Fruit fly (Drosophila melanogaster) ovary, adult (tissue): ENCODE results near the gene CG43219.
A peak's percentile ranks its signal among the peaks of the same experiment; 100 is the strongest.

Source experiments
- CG17801 ChIP-seq: fragments of 200-800 bp; optimal IDR thresholded peaks from 2 replicates; lab custom pipeline; 2019; ENCODE audit warnings: missing biosample characterization, mild to moderate bottlenecking, missing genetic modification characterization, moderate library complexity; ENCODE audit not compliant: partially characterized antibody

Gene CG43219

DNA sequence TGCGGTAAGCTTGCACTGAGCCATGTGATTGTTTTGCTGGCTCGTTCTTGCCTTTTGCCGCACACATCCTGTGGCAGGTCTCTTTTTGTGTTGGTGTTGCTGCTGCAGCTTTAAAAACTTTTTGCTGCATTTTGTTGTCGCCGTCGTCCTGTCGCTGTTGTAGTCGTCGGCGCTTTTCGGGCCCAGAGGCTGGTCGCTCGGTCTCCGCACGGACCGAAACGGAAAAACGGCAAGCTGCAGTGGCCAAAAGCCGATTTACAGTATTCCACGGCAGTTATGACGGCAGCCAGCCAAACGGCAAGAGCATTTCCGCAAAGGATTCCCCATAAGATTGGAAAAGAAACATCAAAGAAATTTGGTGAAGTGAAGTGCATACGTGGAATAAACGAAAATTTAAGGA lies at the start of gene CG43219:
Gene CG43219, plus strand, starts transcription at position 301 of the 400 bp plus-strand sequence.
- no peak for TF ChIP-seq CG17801

DNA sequence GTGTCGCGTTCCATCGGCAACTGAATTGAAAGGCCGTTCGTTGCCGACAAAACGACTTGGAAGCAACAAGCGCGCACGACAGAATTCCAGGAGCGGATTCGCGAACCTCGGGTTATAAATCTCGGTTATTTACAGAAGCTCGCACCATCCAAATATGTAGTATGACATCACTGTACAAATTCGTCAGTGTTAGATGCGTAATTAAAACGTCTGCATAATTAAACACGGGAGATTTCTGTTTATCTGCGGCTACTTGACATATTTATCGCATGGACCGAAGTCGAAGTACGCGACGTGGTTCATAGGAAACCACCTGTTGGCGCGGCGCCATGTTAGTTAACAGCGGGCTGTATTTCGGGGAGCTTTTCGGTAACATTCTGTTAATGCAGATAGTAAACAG lies 48.3 kb upstream of the CG43219 start, which contains the start of gene Ac78C:
Gene Ac78C, minus strand, starts transcription at position 26 of the 400 bp plus-strand sequence.
- peak; percentile 90 for TF ChIP-seq CG17801

DNA sequence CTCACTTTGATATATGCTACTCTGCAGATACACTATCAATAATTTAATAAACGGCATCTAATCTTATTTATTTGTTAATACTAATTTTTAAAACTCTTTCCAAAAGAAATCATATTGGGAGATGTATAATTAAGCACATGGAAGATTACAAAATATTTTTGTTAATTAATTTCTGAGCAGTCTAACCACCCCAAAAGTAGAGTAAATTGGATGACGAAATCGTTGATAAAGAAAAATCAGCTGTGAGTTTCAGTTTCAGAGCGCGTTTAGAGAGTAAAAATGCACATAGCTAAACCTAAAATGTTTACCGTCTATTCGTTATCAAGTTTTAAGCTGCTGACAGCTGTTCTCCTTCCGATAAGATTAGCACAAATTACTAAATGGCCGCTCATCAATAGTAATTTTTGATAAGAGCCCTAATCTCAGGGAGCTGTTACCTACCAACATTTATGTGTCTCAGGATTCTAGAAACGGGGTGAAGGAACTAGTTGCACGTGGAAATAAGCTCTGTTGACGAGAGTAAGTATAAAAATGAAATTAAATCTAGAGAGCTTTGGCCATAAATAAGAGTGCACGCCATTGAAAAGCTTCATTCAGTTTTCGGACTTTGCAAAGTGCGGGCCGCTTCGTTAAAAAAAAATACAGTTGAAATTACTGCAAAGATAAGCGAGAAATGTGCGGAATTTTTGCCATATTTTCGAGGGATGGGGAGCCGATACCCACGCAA lies 47.5 kb upstream of the CG43219 start, which contains the start of the genes chb and AsnS:
Gene chb, plus strand, starts transcription at position 327 of the 727 bp plus-strand sequence.
Gene AsnS, plus strand, starts transcription at position 592 of the 727 bp plus-strand sequence.
- TF ChIP-seq CG17801, result peak; percentile 93

DNA sequence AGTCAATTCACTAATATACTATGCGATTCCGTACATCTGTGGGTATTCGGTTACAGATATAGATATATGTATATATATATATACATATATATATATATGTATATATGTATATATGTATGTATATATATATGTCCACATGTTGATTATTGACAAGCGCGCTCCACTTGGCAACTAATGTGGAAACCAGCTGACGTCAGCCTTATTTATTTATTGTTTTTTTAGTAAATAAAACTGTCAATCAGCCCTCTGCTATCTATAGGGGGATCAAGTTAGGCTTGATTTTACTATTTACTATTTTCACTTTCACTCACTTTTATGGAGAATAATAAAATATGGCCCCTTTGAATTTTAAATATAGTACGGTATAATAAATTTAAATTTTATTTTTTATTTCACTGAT lies 45.2 kb upstream of the CG43219 start:
- TF ChIP-seq CG17801, result no peak

DNA sequence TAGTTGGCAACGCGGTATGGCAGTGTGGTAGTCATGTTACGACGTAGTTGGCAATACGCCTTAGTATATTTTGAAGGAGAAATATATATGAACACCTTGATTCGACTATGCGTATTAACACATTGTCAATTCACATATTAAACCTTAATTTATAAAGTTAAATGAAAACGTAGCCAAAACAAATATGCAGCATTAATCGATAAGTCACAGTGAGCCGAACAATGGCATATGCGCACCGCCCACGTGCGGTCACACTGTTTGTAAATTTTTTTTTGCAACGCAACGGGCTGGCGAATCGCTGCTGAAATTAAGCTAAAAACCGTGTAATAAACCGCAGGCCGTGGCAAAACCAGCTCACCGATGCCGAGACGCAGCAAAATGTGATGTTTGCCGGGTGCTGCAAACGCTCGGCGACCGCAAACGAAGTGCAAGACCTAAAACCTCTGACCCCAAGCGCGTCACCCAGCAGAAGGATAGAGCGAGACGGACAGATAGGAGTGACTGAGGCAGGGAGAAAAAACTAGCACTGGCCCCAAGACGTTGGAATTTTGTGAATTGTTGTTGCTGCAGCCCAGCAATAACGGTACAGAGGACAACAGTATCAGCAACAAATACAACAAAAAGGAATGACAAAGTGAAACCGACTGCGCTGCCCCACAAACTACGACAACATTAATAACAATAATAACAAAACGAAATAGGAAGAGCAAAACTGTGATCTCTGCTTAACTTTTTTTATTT lies 44.5 kb upstream of the CG43219 start:
- no peak for TF ChIP-seq CG17801

DNA sequence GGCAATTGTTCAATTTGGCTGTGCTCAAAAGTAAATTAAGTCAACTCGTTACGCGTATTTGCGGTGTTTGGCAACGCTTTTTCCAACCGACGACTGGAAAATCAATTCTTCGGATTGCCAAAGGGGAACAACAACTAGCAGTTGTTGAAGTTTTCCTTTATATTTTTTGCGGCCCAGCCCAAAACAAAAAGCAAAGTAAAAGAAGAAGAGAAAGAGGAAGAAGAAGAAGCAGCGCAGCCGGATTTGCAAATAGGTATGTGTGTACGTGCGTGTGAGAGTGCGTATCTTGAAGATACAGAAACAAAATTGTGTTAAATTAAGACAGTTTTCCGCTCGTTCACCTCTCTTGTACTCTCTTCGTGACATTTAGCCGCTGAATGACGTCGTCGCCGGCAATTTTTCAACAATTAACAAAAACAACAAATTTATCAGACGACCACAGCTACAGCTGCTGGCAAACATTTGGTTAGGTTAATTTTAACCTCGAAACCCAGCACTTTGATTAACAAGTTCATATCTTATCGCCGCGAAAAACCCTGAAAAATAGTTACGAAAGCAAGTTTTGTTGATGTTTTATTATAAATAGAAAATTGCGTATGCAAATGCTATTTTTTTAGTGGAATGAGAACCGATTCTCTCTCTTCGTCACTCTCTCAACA lies 43.8 kb upstream of the CG43219 start:
- TF ChIP-seq CG17801, result no peak

DNA sequence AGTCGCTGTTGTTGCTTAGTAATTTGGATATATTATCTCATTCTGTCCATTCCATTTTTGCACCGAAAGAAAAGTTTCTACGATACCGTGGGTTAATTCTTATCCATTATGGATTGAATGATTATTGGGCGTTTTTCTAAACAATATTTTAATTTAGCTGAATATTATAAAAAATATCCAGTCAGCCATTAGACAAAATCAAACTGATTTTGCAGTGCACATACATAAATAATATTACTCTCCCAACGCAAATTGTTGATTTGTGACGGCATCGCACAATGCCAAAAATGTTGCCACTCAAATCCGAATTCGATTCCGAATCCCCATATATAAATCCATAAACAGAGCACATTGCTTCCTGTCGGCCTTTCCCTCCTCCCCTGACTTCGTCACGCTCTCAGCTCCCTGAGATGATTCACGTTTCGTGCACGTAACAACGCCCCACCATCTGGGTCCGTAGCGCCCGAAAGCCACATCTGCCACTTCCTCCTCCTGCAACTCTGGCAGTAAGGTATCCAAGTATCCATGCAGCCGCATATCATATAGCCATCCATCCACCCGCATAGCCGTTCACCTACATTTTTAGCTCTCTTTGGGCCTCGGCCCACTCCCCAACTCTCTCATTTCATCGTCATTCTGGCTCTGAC lies 43.1 kb upstream of the CG43219 start:
- TF ChIP-seq CG17801, result no peak

DNA sequence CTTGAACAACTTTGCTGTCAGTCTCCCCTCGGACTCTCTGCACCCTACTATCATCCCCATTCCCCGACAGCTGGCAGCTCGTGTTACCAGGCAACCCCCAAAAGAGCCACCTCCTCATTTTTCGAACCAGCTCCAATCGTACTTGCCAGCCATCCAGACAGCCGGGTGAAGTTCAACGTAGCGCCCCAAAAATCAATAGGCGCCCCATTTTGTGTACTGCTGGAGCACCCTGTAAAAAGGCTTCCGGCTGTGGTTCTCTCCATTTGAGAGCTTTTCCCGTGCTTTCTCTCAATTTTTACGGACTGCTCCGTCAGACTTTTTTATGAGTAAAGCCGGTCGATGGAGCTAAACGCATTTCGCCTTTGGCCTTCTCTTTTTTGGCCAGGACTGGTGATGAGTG lies 34.6 kb upstream of the CG43219 start:
- TF ChIP-seq CG17801, result no peak

DNA sequence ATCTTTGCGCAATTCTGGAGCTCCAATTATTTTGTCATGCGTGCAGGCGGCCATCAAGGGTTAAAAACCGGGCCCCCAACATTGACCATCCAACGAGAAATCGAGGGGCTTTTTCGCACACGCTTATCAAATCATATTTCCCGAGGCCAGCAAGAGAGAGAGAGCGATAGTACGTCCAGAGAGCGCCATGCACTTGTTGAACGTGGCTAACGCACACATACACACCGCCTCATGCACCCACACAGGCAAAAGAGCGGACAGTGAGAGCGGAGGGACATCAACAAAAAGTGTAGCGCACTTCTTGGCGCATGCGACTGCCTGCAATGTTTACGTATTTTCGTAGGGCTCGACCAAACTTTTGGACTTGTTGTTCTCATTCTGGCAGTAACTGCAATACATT lies 33.7 kb upstream of the CG43219 start:
- TF ChIP-seq CG17801, result no peak

DNA sequence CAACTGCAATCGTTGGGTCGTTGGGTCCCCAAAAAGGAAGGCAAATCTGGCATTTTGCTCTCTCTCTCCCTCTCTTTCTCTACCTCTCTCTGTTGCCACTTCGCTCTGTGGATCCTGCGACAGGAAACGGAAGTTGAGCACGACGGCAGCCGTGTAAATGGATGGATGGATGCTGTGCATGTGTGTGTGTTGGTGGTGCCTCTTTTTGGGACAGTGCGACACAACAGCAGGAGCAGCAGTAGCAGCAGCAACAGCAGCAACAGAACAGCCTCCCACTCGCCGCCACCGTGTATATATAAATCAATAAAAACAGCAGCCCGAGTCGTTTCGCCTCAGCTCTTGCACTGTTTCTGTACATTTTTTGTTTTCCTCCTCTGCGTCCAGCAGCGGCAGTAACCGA lies 28.2 kb upstream of the CG43219 start:
- TF ChIP-seq CG17801, result no peak

DNA sequence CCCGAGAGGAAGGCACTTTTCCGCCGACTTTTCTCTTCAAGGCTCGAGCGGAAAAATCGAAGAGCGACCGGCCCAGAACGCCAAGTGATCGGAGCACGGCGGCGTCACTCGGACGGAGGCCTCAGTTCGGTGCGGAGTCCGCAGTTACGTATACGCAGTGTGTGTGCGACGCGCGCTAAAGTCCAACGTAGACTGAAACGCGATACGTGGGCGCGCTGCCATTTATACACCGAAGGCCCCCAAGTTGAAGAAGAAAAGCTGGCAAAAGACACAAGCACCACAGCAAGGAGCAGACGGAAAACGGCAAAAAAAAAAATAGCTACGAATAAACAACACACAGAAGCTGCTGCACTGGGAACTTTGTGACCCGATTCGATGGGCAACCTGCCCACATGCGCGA lies 27.0 kb upstream of the CG43219 start, which contains the start of gene CG42337:
Gene CG42337, minus strand, starts transcription at position 194 of the 400 bp plus-strand sequence.
- TF ChIP-seq CG17801, result no peak

DNA sequence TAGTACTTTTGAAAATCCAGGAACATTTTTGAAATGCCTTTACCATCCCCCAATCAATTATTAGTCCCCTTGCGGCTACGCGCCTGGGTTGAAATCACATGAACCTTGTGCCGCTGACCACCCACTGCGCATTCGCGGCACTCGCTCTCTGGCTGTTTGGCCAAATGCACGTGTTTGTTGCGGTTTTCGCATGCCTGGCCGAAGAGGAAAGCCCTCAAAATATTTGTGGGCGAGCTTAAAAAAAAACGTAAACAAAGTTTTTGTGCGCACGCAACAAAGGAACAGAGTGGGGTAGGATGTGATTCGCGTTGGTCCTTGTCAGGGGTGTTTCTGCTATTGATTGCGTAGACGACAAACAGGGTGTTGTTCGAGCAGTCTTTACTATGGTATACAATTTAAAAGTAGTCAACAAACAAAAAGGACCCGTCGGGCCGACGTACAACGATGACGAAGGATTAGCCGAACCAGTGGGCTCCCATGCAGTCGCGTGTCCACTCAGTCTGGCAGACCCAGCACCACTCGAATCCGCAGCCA lies 25.7 kb upstream of the CG43219 start:
- no peak for TF ChIP-seq CG17801

DNA sequence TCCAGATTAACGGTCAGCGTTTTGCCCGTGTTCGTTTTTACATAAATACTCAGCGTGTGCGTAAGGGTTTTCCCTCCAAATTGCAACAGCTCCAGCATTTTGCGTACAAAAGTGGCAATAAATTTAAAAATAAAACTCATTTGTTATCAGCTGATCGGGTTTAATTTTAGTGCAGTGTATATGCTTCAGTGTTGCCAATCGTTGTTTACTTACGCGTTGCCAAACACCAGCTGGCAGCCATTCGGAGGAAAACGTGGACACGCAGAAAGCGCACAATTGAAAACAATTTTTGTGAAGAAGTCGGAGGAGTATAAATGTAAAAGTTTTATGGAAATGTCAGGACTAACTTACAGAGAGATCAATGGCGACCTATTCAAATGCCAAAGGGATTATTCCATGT lies 23.6 kb upstream of the CG43219 start, which contains the start of the genes Targ3 and park:
Gene Targ3, plus strand, starts transcription at position 269 of the 400 bp plus-strand sequence.
Gene park, minus strand, starts transcription at position 291 of the 400 bp plus-strand sequence.
- TF ChIP-seq CG17801, result peak; percentile 16

DNA sequence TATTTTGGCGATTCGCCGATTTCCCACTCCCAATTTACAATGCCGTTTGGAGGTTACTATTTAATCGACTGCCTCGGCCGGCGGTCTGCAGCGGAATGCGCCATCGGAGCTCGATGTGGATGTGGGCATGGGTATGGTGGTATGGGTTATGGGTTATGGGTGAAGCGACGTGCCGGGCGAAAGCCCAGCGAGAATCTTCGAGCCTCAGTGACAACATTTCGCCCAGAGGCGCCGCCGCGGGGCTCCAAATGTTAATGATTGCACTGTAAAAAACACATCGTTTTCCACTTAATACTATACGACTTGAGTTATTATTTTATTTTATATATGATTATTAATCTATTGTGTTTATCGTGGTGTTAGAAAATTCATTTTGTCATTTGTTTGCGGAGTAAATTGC lies 19.6 kb upstream of the CG43219 start:
- TF ChIP-seq CG17801, result peak; percentile 29

DNA sequence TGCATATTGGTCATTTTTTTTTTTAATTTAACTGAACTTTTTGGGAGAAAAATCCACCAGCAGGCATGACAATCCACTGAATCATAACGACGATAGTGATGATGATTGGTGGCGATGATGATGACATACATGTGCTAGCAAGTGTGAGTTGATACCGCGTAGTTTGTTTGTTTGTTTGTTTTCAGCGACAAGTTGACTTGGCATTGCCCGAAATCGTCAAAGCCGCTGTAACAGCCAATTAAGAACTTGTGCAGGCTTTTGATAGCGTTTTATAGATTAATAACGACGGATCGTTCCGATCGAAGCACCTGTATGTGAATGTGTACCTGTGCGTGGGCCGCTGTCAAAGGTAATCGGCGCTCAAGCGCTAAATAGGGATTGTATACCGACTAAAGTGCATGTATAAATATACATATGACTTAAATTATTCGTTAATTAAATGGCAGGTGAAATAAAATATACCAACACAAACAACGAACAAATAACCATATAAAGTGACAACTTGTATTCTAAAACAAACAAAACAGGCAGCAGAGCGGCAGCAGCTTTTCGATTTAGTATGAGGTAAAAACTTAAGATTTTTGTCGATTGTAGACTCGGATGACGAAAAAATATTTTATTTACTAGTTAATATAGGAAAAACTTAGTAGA lies 18.8 kb upstream of the CG43219 start:
- no peak for TF ChIP-seq CG17801
